Fruit fly (Drosophila melanogaster): ENCODE measurements around the gene CG5068.

- TF ChIP-seq CrebA (GFP tag; optimal IDR thresholded peaks at IDR 0.05; ENCODE audit: borderline replicate concordance) (no peak), CG32264 (GFP tag; optimal IDR thresholded peaks at IDR 0.05) (no peak), usp (GFP tag; optimal IDR thresholded peaks at IDR 0.05) (no peak), Abd-B (GFP tag; optimal IDR thresholded peaks at IDR 0.05) (no peak)
These were observed 33.8 kb upstream of the CG5068 start for dm6 chr3L:8952549-8953198.
